Fruit fly (Drosophila melanogaster): Measurements from ENCODE around the gene CG7304.

The CG7304 gene

DNA sequence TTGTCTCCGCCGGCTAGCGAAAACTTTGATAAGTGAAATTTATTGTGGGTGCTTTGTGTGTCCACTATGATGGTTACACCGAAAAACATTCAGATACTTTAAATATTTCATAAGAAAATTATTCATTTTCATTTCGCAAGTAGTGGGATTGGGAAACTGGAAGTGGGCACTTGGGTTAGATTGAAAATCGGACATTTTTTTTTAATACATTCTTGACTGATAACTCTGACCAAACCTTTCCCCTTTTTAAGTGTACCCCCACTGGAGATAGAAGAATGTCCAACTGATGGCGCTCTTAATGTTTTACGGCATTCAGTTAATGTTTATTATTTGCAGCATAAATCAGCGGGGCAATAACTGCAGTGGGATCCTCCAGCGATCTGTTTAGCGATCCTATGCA is 1.9 kb upstream of the CG7304 start:
- TF ChIP-seq CG14655 (GFP tag; optimal IDR thresholded peaks at IDR 0.05) (peak; percentile 1), Pif1A (GFP tag; optimal IDR thresholded peaks at IDR 0.05) (no peak), fd96Ca (GFP tag; IDR thresholded peaks at IDR 0.05) (no peak), CG8159 (tag; optimal IDR thresholded peaks at IDR 0.05) (peak; percentile 5), CG12605 (GFP tag; IDR thresholded peaks at IDR 0.05) (no peak), CG9948 (tag; optimal IDR thresholded peaks at IDR 0.05) (peak; percentile 20)

DNA sequence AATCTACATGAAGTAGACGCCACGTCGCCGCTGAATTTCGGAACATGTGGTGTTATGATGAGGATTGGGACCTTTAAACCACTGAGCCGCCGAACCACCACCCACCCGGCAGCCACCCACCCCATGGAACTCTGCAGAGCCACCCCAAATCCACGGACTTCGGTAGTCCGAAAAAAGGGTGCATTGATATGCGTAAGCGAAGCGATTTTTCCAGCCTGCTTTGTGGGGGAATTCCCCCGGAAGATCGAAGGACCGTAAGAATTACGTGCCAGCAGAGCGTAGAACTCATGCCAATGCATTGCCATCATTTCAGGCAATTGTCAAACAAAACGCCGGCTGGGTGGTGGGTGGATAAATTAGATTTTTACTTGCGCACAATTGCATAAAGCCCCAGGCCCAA is 1.2 kb upstream of the CG7304 start:
- TF ChIP-seq CG9948 (tag; optimal IDR thresholded peaks at IDR 0.05) (no peak), fd96Ca (GFP tag; IDR thresholded peaks at IDR 0.05) (no peak), CG32121 (GFP tag; IDR thresholded peaks at IDR 0.05) (no peak), CG10348 (GFP tag; IDR thresholded peaks at IDR 0.05) (no peak), CG4496 (GFP tag; IDR thresholded peaks at IDR 0.05) (no peak), rn (GFP tag; IDR thresholded peaks at IDR 0.05) (no peak), EcR (GFP tag; optimal IDR thresholded peaks at IDR 0.05) (no peak), Pif1B (GFP tag; optimal IDR thresholded peaks at IDR 0.05) (no peak), CG12605 (GFP tag; IDR thresholded peaks at IDR 0.05) (no peak), D1 (tag; optimal IDR thresholded peaks at IDR 0.05) (no peak), Snoo (tag; optimal IDR thresholded peaks at IDR 0.05) (no peak), CG14655 (GFP tag; optimal IDR thresholded peaks at IDR 0.05) (no peak), CG8159 (tag; optimal IDR thresholded peaks at IDR 0.05) (no peak)

DNA sequence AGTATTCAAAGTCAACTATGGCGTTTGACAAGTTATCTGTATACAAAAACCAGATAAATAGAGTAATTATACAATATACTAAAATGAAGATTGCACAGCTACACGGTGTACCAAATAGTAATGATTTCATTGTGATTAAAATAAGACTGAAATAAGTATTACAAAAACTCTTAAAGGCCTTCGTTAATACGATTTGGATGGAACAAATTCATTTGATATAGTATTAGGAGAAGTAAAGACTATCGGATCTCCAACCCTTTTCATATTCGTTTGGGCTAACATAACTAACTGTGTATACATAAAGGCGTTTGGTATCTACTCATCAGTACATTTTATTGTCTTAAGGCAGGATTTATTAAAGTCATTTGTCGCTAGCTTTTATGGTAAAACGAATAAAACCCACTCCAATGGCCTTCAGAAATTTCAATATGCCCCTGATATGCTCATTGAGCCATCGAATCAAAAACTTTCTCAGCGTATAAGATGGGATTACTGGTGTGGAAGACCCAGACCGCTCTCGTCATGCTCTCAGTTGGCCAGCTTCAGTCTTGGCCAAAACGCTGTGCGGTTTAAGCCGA is 3.9 kb downstream of the CG7304 start, which contains the start of the genes CG7579 and Pgant8:
CG7579 (minus strand) TSS at position 101 of the 578 bp plus-strand sequence.
Pgant8 (plus strand) TSS at position 528 of the 578 bp plus-strand sequence.
- TF ChIP-seq fd96Ca (GFP tag; IDR thresholded peaks at IDR 0.05): no peak
- no peak for TF ChIP-seq CG32121 (GFP tag; IDR thresholded peaks at IDR 0.05)
- no peak for TF ChIP-seq Pif1B (GFP tag; optimal IDR thresholded peaks at IDR 0.05)
- TF ChIP-seq CG8301 (tag; optimal IDR thresholded peaks at IDR 0.05): no peak
- no peak for TF ChIP-seq CG12605 (GFP tag; IDR thresholded peaks at IDR 0.05)
- TF ChIP-seq CG15710 (tag; optimal IDR thresholded peaks at IDR 0.05): no peak
- TF ChIP-seq Ets98B (GFP tag; IDR thresholded peaks at IDR 0.05): no peak
- no peak for TF ChIP-seq CG17806 (tag; optimal IDR thresholded peaks at IDR 0.05)
- TF ChIP-seq Snoo (tag; optimal IDR thresholded peaks at IDR 0.05): no peak
- no peak for TF ChIP-seq CG10348 (GFP tag; IDR thresholded peaks at IDR 0.05)
- no peak for TF ChIP-seq CG4496 (GFP tag; IDR thresholded peaks at IDR 0.05)
- TF ChIP-seq CG8159 (tag; optimal IDR thresholded peaks at IDR 0.05): no peak
- TF ChIP-seq CG14655 (GFP tag; optimal IDR thresholded peaks at IDR 0.05): no peak
- no peak for TF ChIP-seq rn (GFP tag; IDR thresholded peaks at IDR 0.05)
- no peak for TF ChIP-seq CG13204 (GFP tag; optimal IDR thresholded peaks at IDR 0.05)

DNA sequence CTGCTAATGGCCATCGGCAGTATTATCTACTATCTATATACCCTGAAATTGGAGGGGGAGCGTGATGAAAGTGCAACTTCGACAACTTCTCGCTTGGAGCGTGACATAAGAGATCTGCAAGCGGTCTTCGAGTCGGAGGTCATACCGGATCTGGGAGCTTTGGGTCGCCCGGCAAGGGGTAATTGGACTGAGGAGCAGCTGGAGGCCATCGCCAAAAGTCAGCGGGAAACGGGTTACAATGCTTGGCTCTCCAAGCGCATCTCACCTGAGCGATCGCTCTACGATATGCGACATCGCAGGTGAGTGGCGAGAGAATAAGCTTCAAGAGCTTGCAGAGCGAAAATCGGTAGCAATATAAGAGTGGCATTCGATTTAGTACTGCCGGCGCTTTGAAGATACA is 4.5 kb downstream of the CG7304 start:
- no peak for TF ChIP-seq fd96Ca (GFP tag; IDR thresholded peaks at IDR 0.05)
- no peak for TF ChIP-seq CG17806 (tag; optimal IDR thresholded peaks at IDR 0.05)
- peak; percentile 51 for TF ChIP-seq CG13204 (GFP tag; optimal IDR thresholded peaks at IDR 0.05)

DNA sequence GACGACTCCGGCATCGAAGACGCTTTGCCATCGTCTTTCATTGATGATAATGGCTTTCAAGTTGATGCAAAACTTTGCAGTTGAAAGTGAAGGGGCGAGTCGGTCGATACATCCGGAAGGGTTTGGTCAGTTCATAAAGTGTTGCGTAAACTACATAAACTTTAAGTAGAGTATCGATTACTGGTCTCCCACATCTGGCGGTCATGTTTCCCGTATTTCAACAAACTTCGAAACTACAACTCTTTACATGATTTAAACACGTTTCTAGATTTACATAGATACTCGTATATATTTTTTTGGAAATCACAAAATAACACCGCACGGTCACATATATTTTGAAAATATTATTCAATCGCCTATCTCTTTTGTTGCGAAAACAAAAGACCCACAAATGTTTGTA is 8.3 kb downstream of the CG7304 start, which contains the start of gene CG34452:
CG34452 (minus strand) TSS at position 101 of the 400 bp plus-strand sequence.
- TF ChIP-seq rn (GFP tag; IDR thresholded peaks at IDR 0.05): no peak
- no peak for TF ChIP-seq CG4496 (GFP tag; IDR thresholded peaks at IDR 0.05)
- no peak for TF ChIP-seq CG13204 (GFP tag; optimal IDR thresholded peaks at IDR 0.05)
- TF ChIP-seq CG32121 (GFP tag; IDR thresholded peaks at IDR 0.05): no peak
- TF ChIP-seq D1 (tag; optimal IDR thresholded peaks at IDR 0.05): no peak
- TF ChIP-seq Ets98B (GFP tag; IDR thresholded peaks at IDR 0.05): no peak
- TF ChIP-seq CG34367 (tag; optimal IDR thresholded peaks at IDR 0.05): no peak

DNA sequence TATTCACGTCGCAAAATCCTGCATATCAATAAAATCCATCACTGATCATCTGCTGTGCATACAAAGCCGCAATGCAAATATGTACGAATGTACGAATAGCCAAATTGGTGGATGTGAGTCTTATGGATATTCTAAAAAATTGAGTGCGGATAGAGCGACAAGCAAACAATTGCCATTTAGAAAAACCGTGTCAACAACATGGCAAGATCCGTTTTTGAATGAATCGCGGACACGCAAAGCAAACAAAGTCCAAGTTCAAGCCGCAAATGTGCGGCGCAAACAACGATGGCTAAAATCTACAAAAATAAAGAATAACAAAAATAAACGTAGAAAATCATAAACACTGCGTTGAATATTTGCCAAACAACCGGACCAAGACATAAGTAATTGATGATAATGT is 10.0 kb downstream of the CG7304 start:
- TF ChIP-seq fd96Ca (GFP tag; IDR thresholded peaks at IDR 0.05) (no peak), CG12605 (GFP tag; IDR thresholded peaks at IDR 0.05) (no peak), CG14655 (GFP tag; optimal IDR thresholded peaks at IDR 0.05) (no peak), CG8159 (tag; optimal IDR thresholded peaks at IDR 0.05) (no peak), Ets98B (GFP tag; IDR thresholded peaks at IDR 0.05) (no peak), EcR (GFP tag; optimal IDR thresholded peaks at IDR 0.05) (no peak), gl (tag; optimal IDR thresholded peaks at IDR 0.05) (no peak), D1 (tag; optimal IDR thresholded peaks at IDR 0.05) (no peak)

DNA sequence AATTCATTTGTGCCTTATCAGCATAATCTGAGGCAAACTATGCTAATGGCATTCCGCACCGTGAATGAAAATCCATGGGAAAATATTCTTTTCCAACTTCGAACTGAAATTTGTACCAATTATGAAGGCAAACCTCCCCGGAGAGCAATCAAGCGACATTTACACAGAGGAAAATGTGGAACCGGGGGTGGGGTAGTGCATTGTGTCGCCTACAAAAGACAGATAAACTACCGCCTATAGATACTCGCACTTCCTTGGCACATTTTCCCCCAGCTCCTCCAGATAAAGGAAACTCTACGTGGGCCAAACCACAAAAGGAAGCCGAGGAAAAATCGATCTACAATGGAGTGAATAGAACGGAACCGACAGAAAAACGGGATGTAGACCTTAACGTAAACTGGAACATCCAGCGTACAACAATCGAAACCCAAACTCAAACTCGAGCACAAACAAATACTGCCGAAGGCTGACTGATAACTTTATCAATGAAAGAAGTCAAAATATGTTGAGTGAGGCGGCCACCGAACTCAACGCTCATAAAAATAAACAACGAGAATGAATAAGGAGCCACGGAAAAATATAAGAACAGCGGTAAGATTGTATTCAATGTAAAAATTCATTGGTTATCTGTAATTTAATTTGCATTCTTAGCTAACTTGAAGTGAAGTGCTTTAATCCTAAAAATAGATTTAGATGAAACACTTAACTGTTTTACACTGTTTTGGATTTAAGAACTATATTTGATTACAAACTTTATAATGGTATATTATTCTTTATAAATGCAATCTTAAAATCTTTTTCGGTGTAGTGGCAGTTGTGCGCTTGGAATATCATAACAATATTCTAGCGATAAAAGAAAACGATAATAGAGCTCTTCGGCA is 11.4 kb downstream of the CG7304 start:
- no peak for TF ChIP-seq CG12605 (GFP tag; IDR thresholded peaks at IDR 0.05)
- TF ChIP-seq EcR (GFP tag; optimal IDR thresholded peaks at IDR 0.05): peak; percentile 39
